Worm (Caenorhabditis elegans): ENCODE measurements around the gene col-99.

DNA sequence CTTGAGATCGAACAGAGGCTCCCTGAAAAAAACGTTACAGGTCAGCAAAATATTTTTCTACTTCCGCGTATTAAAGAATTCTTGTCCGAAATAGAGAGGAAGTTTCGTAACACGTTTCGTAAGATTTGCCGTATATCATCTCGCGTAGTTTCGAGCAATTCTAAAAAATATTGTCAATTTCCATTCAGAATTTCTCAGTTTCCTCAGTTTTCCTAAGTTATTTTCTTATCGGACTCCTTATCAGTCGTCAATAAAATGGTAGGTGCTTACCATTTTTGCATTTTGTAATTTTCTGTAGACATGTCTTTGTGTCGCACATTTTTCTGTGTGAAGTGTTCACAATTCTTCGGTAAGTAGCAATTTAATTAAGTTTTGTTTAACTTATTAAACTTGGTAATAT is 12.1 kb upstream of the col-99 start, which contains the start of gene Y38C1AA.19:
- TF ChIP-seq blmp-1 (tag; optimal IDR thresholded peaks at IDR 0.05; ENCODE audit: insufficient read depth) (no peak), nhr-10 (tag; optimal IDR thresholded peaks at IDR 0.05) (no peak)

All from whole organism, L2 larva.